Worm (Caenorhabditis elegans) whole organism, L1 larva: ENCODE data around the gene smf-1.

Experiments used
- ama-1 ChIP-seq: fragments of 150-350 bp; optimal IDR thresholded peaks from 2 replicates; lab custom pipeline; 2014
- elt-3 ChIP-seq, 6 experiments: fragments of 150-350 bp in 1 of 6; sonication (generic microtip); optimal IDR thresholded peaks; 2 replicates each; lab custom pipeline; 2017 to 2018; ENCODE audit warnings: missing biosample characterization in 6 of 6, missing genetic modification characterization in 6 of 6, inconsistent platforms in 1 of 6
- unc-62 ChIP-seq: fragments of 150-350 bp; optimal IDR thresholded peaks from 2 replicates; lab custom pipeline; 2014; ENCODE audit warnings: missing biosample characterization, missing genetic modification reagents, missing genetic modification characterization

DNA sequence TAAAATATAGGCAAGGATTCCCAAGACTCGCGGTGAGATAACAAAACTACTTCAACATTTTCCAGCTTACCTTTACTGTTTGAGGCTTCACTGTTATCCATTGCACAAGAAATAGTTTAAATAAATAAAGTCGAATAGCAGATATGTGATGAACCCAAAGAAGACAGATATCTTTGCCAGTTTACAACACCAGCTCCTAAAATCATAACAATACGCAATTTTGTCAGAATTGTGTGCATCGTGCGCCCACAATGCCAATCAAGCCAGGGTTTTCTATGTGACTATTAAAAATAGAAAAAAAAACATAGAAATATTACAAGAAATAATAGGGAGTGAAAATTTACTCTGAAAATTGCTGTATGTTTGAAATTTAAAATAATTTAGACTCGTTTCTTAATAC, 40.2 kb downstream of the smf-1 start, which contains the start of gene F38B6.8:
- TF ChIP-seq ama-1, result no peak
- TF ChIP-seq elt-3 (tag; optimal IDR thresholded peaks at IDR 0.05; lab: Kevin White, UChicago), result no peak
- no peak for TF ChIP-seq unc-62 (GFP tag; lab: Kevin White, UChicago)
